Worm (Caenorhabditis elegans): ENCODE results near the gene rnr-2.

DNA sequence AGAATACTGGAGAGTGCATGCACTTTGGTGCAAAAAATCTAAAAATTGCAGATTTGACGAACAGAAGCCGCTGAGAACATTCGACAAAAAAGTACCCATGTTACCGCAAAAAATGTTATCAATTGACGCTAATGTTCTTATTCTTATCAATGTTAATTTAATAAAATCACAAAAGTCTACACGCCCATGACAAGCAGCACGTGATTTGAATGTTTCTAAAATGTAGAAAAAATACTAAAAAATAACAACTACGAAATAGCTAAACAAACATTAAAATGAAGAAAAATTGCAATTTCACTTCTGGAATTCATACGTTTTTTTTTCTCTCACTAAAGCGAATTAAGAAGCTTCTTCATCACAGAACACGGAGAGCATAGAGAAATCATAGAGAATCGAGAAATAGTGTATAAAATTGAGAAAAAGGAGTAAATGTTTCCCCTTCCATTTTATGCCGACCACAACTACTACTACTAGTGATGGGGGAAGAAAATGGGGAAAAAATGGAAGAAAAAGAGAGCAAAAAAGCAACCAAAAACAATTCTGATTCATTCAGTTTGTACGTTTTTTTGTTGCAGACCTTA, 6.3 kb downstream of the rnr-2 start:
- TF ChIP-seq fkh-10 (GFP tag; optimal IDR thresholded peaks at IDR 0.05) (no peak), unc-86 (tag; optimal IDR thresholded peaks at IDR 0.05) (no peak), unc-3 (GFP tag; conservative IDR thresholded peaks at IDR 0.05) (no peak), unc-3 (tag; optimal IDR thresholded peaks at IDR 0.05) (no peak), lin-11 (tag; optimal IDR thresholded peaks at IDR 0.05) (no peak), pha-4 (tag; optimal IDR thresholded peaks at IDR 0.05) (no peak), ama-1 (optimal IDR thresholded peaks at IDR 0.05) (no peak), pag-3 (tag; optimal IDR thresholded peaks at IDR 0.05; ENCODE audit: borderline replicate concordance) (no peak), hlh-13 (GFP tag; optimal IDR thresholded peaks at IDR 0.05) (no peak), ceh-34 (tag; optimal IDR thresholded peaks at IDR 0.05) (no peak), dve-1 (tag; optimal IDR thresholded peaks at IDR 0.05) (no peak), nhr-11 (tag; optimal IDR thresholded peaks at IDR 0.05) (no peak), elt-2 (tag; optimal IDR thresholded peaks at IDR 0.05) (no peak), K09A11.1 (tag; optimal IDR thresholded peaks at IDR 0.05; ENCODE audit: insufficient read depth) (no peak), pqm-1 (tag; optimal IDR thresholded peaks at IDR 0.05) (no peak)
